Fruit fly (Drosophila melanogaster) whole organism, pupa: ENCODE results near the gene sws.
A peak's percentile ranks its signal among the peaks of the same experiment; 100 is the strongest.

Source experiments
- CG10348 ChIP-seq: fragments of 200-800 bp; sonication (Bioruptor generic); IDR thresholded peaks from 2 replicates; pipeline ENCODE4 v1.3.6; 2022; ENCODE audit warnings: missing biosample characterization, missing genetic modification characterization
- CG12605 ChIP-seq: fragments of 200-800 bp; sonication (Bioruptor generic); IDR thresholded peaks from 2 replicates; pipeline ENCODE4 v1.3.6; 2022; ENCODE audit warnings: missing biosample characterization, missing genetic modification characterization
- CG13204 ChIP-seq: fragments of 200-800 bp; sonication (Bioruptor generic); optimal IDR thresholded peaks from 2 replicates; lab custom pipeline; 2018; ENCODE audit warnings: missing biosample characterization, mild to moderate bottlenecking, missing genetic modification characterization, moderate library complexity
- CG14655 ChIP-seq: fragments of 200-800 bp; sonication (Bioruptor generic); optimal IDR thresholded peaks from 3 replicates; lab custom pipeline; 2017; ENCODE audit warnings: mild to moderate bottlenecking, missing biosample characterization, missing genetic modification reagents, missing genetic modification characterization
- CG15710 ChIP-seq: fragments of 200-800 bp; sonication (Bioruptor generic); optimal IDR thresholded peaks from 2 replicates; lab custom pipeline; 2018; ENCODE audit warnings: missing biosample characterization, mild to moderate bottlenecking, missing genetic modification characterization, moderate library complexity
- CG17806 ChIP-seq: fragments of 200-800 bp; sonication (Bioruptor generic); optimal IDR thresholded peaks from 2 replicates; lab custom pipeline; 2018; ENCODE audit warnings: missing biosample characterization, mild to moderate bottlenecking, missing genetic modification characterization, moderate library complexity
- CG32121 ChIP-seq: fragments of 200-800 bp; sonication (Bioruptor generic); IDR thresholded peaks from 2 replicates; pipeline ENCODE4 v1.3.6; 2022; ENCODE audit warnings: missing biosample characterization, missing genetic modification characterization
- CG34367 ChIP-seq: fragments of 200-800 bp; sonication (Bioruptor generic); optimal IDR thresholded peaks from 2 replicates; lab custom pipeline; 2018; ENCODE audit warnings: missing biosample characterization, mild to moderate bottlenecking, missing genetic modification characterization
- CG4496 ChIP-seq: fragments of 200-800 bp; sonication (Bioruptor generic); IDR thresholded peaks from 3 replicates; pipeline ENCODE4 v1.3.6; 2022; ENCODE audit warnings: missing biosample characterization, missing genetic modification characterization
- CG8159 ChIP-seq: fragments of 200-800 bp; sonication (Bioruptor generic); optimal IDR thresholded peaks from 3 replicates; lab custom pipeline; 2018; ENCODE audit warnings: missing biosample characterization, mild to moderate bottlenecking, missing genetic modification characterization, moderate library complexity
- CG8301 ChIP-seq: fragments of 200-800 bp; sonication (Bioruptor generic); optimal IDR thresholded peaks from 2 replicates; lab custom pipeline; 2018; ENCODE audit warnings: missing biosample characterization, mild to moderate bottlenecking, missing genetic modification characterization
- CG9948 ChIP-seq: fragments of 200-800 bp; sonication (Bioruptor generic); optimal IDR thresholded peaks from 2 replicates; lab custom pipeline; 2018; ENCODE audit warnings: missing biosample characterization, mild to moderate bottlenecking, missing genetic modification characterization, moderate library complexity
- D1 ChIP-seq: fragments of 200-800 bp; sonication (Bioruptor generic); optimal IDR thresholded peaks from 2 replicates; lab custom pipeline; 2018; ENCODE audit warnings: missing biosample characterization, mild to moderate bottlenecking, missing genetic modification characterization, moderate library complexity
- EcR ChIP-seq: fragments of 200-800 bp; sonication (Bioruptor generic); optimal IDR thresholded peaks from 3 replicates; lab custom pipeline; 2019; ENCODE audit warnings: missing biosample characterization, missing genetic modification characterization, mild to moderate bottlenecking, moderate library complexity, missing genetic modification reagents
- Ets98B ChIP-seq: fragments of 200-800 bp; sonication (Bioruptor generic); IDR thresholded peaks from 2 replicates; pipeline ENCODE4 v1.3.6; 2022; ENCODE audit warnings: missing biosample characterization, missing genetic modification characterization
- Pif1A ChIP-seq: fragments of 200-800 bp; sonication (Bioruptor generic); optimal IDR thresholded peaks from 3 replicates; lab custom pipeline; 2016; ENCODE audit warnings: missing biosample characterization, missing genetic modification characterization
- Pif1B ChIP-seq: fragments of 200-800 bp; sonication (Bioruptor generic); optimal IDR thresholded peaks from 3 replicates; lab custom pipeline; 2016; ENCODE audit warnings: missing biosample characterization, missing genetic modification characterization
- Snoo ChIP-seq: fragments of 200-800 bp; sonication (Bioruptor generic); optimal IDR thresholded peaks from 3 replicates; lab custom pipeline; 2017; ENCODE audit warnings: missing biosample characterization, mild to moderate bottlenecking, missing genetic modification characterization, inconsistent platforms
- fd96Ca ChIP-seq: fragments of 200-800 bp; sonication (Bioruptor generic); IDR thresholded peaks from 3 replicates; pipeline ENCODE4 v1.3.6; 2022; ENCODE audit warnings: missing biosample characterization, missing genetic modification characterization
- gl ChIP-seq: fragments of 200-800 bp; sonication (Bioruptor generic); optimal IDR thresholded peaks from 2 replicates; lab custom pipeline; 2018; ENCODE audit warnings: missing biosample characterization, mild to moderate bottlenecking, missing genetic modification characterization
- rn ChIP-seq: fragments of 200-800 bp; sonication (Bioruptor generic); IDR thresholded peaks from 2 replicates; pipeline ENCODE4 v1.3.6; 2022; ENCODE audit warnings: missing biosample characterization, missing genetic modification characterization

Gene sws

DNA sequence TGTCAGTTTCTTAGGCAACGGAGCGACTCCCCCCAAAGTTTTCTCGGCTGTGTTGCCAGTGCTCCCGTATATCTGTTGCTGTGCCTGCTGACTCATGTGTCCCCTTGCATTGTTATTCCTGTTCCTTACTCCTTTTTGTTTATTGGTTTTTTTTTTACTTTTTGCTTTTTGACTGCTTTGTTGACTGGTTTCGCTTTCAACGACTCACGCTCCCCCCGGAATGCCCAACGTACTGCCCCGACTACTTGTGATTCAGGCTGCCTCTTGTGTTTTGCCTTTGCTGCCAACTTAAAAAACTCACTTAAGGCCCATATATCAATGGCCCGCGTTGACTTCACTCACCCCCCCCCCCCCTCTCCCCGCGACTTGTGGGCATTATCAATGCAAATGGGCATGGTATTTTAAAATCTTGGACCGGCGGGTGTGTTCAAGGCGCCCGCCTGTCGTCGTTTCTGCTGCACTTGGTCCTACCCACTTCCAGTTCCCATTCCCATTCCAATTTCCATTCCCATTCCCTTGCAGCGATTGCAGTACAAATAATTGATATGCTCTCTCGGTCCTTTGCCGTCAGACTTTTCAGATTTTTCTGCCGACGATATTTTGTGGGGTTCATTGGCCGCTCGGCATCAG lies 5.4 kb upstream of the sws start:
- TF ChIP-seq CG15710 (tag; lab: Kevin White, UChicago) (peak; percentile 29), CG17806 (tag; lab: Kevin White, UChicago) (peak; percentile 23), CG13204 (peak; percentile 69), CG8159 (tag; lab: Kevin White, UChicago) (peak; percentile 39), gl (tag; lab: Kevin White, UChicago) (peak; percentile 71), EcR (GFP tag; lab: Kevin White, UChicago) (peak; percentile 82), Snoo (tag; lab: Kevin White, UChicago) (peak; percentile 23), CG32121 (GFP tag; lab: Robert Waterston, UW) (no peak), CG9948 (tag; lab: Kevin White, UChicago) (no peak), CG34367 (tag; lab: Kevin White, UChicago) (peak; percentile 7)

DNA sequence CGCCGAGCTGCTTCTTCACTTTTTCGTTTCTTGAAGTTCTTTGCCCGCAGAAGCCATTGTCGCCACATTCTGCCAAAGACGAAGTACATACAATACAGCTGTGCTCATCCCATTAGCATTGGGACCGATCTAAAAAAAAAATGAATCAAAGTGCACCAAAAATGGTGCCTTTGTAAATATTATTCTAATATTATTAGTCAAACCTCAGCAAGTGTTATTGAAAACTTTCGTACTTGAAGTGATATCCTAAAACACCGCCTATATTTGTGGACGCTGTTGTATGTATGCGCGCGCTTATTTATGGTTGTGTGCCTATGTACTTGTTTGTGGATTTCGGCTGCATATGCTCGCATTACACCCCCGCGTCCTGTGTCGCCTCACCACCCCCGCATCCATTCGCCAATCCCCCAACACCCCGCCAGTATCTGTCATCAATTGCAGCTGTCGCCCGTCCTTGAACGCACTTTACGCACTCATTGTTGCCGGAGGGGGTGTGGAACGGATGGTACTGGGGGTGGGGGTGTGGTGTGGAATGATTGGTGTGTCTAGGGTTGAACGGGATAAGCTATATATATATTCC lies 4.4 kb upstream of the sws start:
- TF ChIP-seq CG8159 (tag; lab: Kevin White, UChicago) (peak; percentile 93), CG8301 (tag; lab: Kevin White, UChicago) (peak; percentile 87), CG4496 (GFP tag; lab: Robert Waterston, UW) (peak; percentile 95), fd96Ca (GFP tag; lab: Robert Waterston, UW) (peak; percentile 93), D1 (tag; lab: Kevin White, UChicago) (peak; percentile 45), CG10348 (GFP tag; lab: Robert Waterston, UW) (peak; percentile 64), CG15710 (tag; lab: Kevin White, UChicago) (peak; percentile 93), EcR (GFP tag; lab: Kevin White, UChicago) (peak; percentile 68), CG9948 (tag; lab: Kevin White, UChicago) (peak; percentile 92), rn (GFP tag; lab: Robert Waterston, UW) (peak; percentile 74), CG14655 (GFP tag; lab: Kevin White, UChicago) (peak; percentile 89), CG32121 (GFP tag; lab: Robert Waterston, UW) (peak; percentile 84), Pif1A (GFP tag; lab: Kevin White, UChicago) (peak; percentile 91), Snoo (tag; lab: Kevin White, UChicago) (peak; percentile 86), gl (tag; lab: Kevin White, UChicago) (peak; percentile 88), CG17806 (tag; lab: Kevin White, UChicago) (peak; percentile 90), Ets98B (GFP tag; lab: Robert Waterston, UW) (peak; percentile 91), CG12605 (peak; percentile 89), Pif1B (GFP tag; lab: Kevin White, UChicago) (peak; percentile 89), CG13204 (peak; percentile 86), CG34367 (tag; lab: Kevin White, UChicago) (peak; percentile 91)

- TF ChIP-seq Pif1B (GFP tag; lab: Kevin White, UChicago) (peak; percentile 75), rn (GFP tag; lab: Robert Waterston, UW) (peak; percentile 19; the same call in 1 of the 2 replicates), CG8301 (tag; lab: Kevin White, UChicago) (peak; percentile 84), CG9948 (tag; lab: Kevin White, UChicago) (peak; percentile 86), gl (tag; lab: Kevin White, UChicago) (peak; percentile 68), EcR (GFP tag; lab: Kevin White, UChicago) (no peak), CG13204 (peak; percentile 49), Snoo (tag; lab: Kevin White, UChicago) (peak; percentile 78), CG17806 (tag; lab: Kevin White, UChicago) (peak; percentile 85), CG32121 (GFP tag; lab: Robert Waterston, UW) (peak; percentile 64), CG12605 (no peak), CG4496 (GFP tag; lab: Robert Waterston, UW) (peak; percentile 56), CG8159 (tag; lab: Kevin White, UChicago) (peak; percentile 86), Ets98B (GFP tag; lab: Robert Waterston, UW) (peak; percentile 58), CG14655 (GFP tag; lab: Kevin White, UChicago) (peak; percentile 89), D1 (tag; lab: Kevin White, UChicago) (peak; percentile 62), Pif1A (GFP tag; lab: Kevin White, UChicago) (peak; percentile 86), CG15710 (tag; lab: Kevin White, UChicago) (peak; percentile 88), CG34367 (tag; lab: Kevin White, UChicago) (peak; percentile 85), fd96Ca (GFP tag; lab: Robert Waterston, UW) (peak; percentile 82), CG10348 (GFP tag; lab: Robert Waterston, UW) (no peak)
These were observed 2.4 kb upstream of the sws start for dm6 chrX:7970396-7970795.

DNA sequence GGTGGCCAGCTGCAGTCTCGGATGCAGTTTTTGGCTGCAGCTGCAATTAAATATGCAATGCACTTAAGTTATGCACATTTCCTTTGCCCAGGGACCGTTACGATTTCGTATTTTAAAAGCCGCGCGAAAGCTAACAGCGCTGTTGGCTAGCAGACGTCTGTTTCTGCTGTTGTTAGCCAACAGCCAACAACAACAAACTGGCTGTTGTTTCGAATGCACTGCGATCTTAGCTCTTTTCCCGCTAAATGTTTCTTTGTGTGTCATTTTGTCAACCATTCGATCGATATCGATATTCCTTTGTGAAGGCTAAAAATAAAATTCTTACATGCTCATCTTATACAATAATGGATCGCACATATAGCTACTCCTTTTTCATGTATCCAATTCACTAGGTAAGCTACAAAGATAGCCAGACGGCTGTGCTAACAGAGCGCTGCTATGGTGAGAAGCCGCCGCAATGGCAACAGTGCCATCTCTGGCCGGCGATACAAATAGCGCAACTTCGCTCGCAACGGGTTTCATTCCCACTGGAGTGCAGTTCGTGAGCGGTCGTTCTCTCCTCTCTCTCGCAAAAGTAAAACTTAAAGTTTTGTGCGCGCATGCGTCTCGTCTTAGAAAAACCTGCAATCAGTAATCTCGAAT lies 1.3 kb upstream of the sws start:
- TF ChIP-seq CG34367 (tag; lab: Kevin White, UChicago) (no peak), CG4496 (GFP tag; lab: Robert Waterston, UW) (0 out of 3 replicates have a peak, but pooled peaks have one; percentile 17), Ets98B (GFP tag; lab: Robert Waterston, UW) (peak; percentile 28; the same call in 1 of the 2 replicates), CG8301 (tag; lab: Kevin White, UChicago) (no peak), CG12605 (0 out of 2 replicates have a peak, but pooled peaks have one; percentile 18), CG17806 (tag; lab: Kevin White, UChicago) (no peak), CG8159 (tag; lab: Kevin White, UChicago) (peak; percentile 17)
- TF ChIP-seq, all 21 proteins: peak for 4
